Fruit fly (Drosophila melanogaster): Measurements from ENCODE around the gene CG7920.

- no peak for TF ChIP-seq CG8478 (optimal IDR thresholded peaks at IDR 0.05)
- no peak for TF ChIP-seq CTCF (optimal IDR thresholded peaks at IDR 0.05)
Measured at dm6 chr3R:30023445-30023844, 8.4 kb upstream of the CG7920 start.
